Fruit fly (Drosophila melanogaster) whole organism, prepupa: Measurements from ENCODE around the gene Axud1.

Experiments
- CG3919 ChIP-seq: fragments of 200-800 bp; sonication (Bioruptor generic); optimal IDR thresholded peaks from 3 replicates; lab custom pipeline; 2016; ENCODE audit warnings: missing biosample characterization, missing genetic modification characterization
- CG8632 ChIP-seq: fragments of 200-800 bp; sonication (Bioruptor generic); optimal IDR thresholded peaks from 3 replicates; lab custom pipeline; 2016; ENCODE audit warnings: missing biosample characterization, missing genetic modification characterization
- achi ChIP-seq: fragments of 200-800 bp; sonication (Bioruptor generic); optimal IDR thresholded peaks from 3 replicates; lab custom pipeline; 2016; ENCODE audit warnings: missing biosample characterization, missing genetic modification characterization
- fd59A ChIP-seq: fragments of 200-800 bp; sonication (Bioruptor generic); optimal IDR thresholded peaks from 2 replicates; lab custom pipeline; 2017; ENCODE audit warnings: missing biosample characterization, mild to moderate bottlenecking, missing genetic modification characterization, missing genetic modification reagents
- pdm3 ChIP-seq: fragments of 200-800 bp; sonication (Bioruptor generic); optimal IDR thresholded peaks from 3 replicates; lab custom pipeline; 2016; ENCODE audit warnings: missing biosample characterization, missing genetic modification characterization

DNA sequence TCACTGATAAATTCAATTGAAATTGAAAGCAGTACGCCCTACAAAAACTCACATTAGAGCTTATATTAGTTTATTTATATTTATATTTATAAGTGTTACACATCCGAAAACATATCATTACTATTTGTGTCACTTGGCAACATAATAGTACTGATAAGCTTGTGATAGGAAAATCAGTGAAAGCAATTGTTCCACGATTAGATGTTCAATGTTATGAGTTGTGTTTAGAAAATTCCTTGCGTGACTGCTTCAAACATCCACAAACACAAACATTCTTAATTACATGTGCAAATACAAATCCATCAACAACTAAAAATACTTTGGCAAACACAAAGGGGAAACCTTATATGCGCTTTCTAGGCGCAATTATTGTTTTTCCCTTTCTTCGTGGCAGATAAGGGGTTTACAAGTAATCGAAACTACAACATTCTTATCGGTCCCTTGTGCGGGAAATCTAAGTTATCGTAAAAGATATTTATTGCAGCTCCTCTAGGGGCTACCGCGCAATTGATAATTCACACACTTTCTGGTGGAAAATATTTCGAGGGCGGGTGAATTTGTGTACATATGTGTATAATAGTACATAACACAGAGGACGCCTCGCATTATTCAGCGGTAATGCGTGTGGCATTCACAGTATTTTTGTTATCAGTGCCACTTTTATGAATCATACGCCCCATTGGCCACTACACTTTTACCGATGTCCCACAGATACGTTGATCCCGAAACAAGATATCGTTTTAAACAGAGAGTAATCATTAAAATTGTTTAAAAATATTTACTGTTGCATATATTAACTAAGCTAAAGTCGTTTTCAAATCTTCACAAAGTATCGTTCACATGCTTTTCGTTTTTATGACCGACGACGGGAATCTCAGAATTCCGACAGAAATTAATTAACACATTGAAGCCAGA is 3.0 kb upstream of the Axud1 start:
- TF ChIP-seq fd59A = no peak
- no peak for TF ChIP-seq pdm3
- TF ChIP-seq achi = no peak
- TF ChIP-seq CG3919 (GFP tag; lab: Kevin White, UChicago) = no peak
- TF ChIP-seq CG8632 (GFP tag; lab: Kevin White, UChicago) = no peak
